Fruit fly (Drosophila melanogaster) whole organism, prepupa: ENCODE data around the gene Cyp313a3.

Experiments
- CG10631 ChIP-seq: fragments of 200-800 bp; sonication (Bioruptor generic); optimal IDR thresholded peaks from 2 replicates; lab custom pipeline; 2016; ENCODE audit warnings: missing biosample characterization, missing genetic modification characterization
- CG11294 ChIP-seq: fragments of 200-800 bp; sonication (Bioruptor generic); IDR thresholded peaks from 2 replicates; pipeline ENCODE4 v1.3.6; 2022; ENCODE audit warnings: missing biosample characterization, missing genetic modification characterization
- CG3919 ChIP-seq: fragments of 200-800 bp; sonication (Bioruptor generic); optimal IDR thresholded peaks from 3 replicates; lab custom pipeline; 2016; ENCODE audit warnings: missing biosample characterization, missing genetic modification characterization
- CG8632 ChIP-seq: fragments of 200-800 bp; sonication (Bioruptor generic); optimal IDR thresholded peaks from 3 replicates; lab custom pipeline; 2016; ENCODE audit warnings: missing biosample characterization, missing genetic modification characterization
- achi ChIP-seq: fragments of 200-800 bp; sonication (Bioruptor generic); optimal IDR thresholded peaks from 3 replicates; lab custom pipeline; 2016; ENCODE audit warnings: missing biosample characterization, missing genetic modification characterization
- acj6 ChIP-seq: fragments of 200-800 bp; sonication (Bioruptor generic); optimal IDR thresholded peaks from 3 replicates; lab custom pipeline; 2016; ENCODE audit warnings: missing biosample characterization, missing genetic modification characterization
- dsx ChIP-seq: fragments of 200-800 bp; optimal IDR thresholded peaks from 3 replicates; lab custom pipeline; 2019; ENCODE audit warnings: missing biosample characterization, mild to moderate bottlenecking, missing genetic modification characterization, moderate library complexity; ENCODE audit not compliant: poor library complexity, severe bottlenecking
- fd85E ChIP-seq: fragments of 200-800 bp; sonication (Bioruptor generic); optimal IDR thresholded peaks from 3 replicates; lab custom pipeline; 2016; ENCODE audit warnings: missing biosample characterization, missing genetic modification characterization
- svp ChIP-seq: fragments of 200-800 bp; sonication (Bioruptor generic); peaks from one replicate; lab custom pipeline; 2016; ENCODE audit warnings: missing biosample characterization, missing genetic modification characterization

dm6 chr3R:12222093-12222492, 17.0 kb downstream of the Cyp313a3 start, which contains the start of gene Rsbp15:
- TF ChIP-seq CG10631 (GFP tag; lab: Kevin White, UChicago), result no peak
- TF ChIP-seq CG11294, result no peak
- no peak for TF ChIP-seq fd85E (GFP tag; lab: Kevin White, UChicago)
- no peak for TF ChIP-seq svp (GFP tag; lab: Kevin White, UChicago)
- TF ChIP-seq CG3919 (GFP tag; lab: Kevin White, UChicago), result no peak
- TF ChIP-seq acj6 (GFP tag; lab: Kevin White, UChicago), result no peak
- TF ChIP-seq dsx (GFP tag; lab: Kevin White, UChicago), result no peak
- TF ChIP-seq CG8632, result no peak
- TF ChIP-seq achi (GFP tag; lab: Kevin White, UChicago), result no peak
